Worm (Caenorhabditis elegans) whole organism, young adult: ENCODE results near the gene F37C4.8.

Experiments
- B0336.3 ChIP-seq: fragments of 200-800 bp; sonication (Bioruptor generic); IDR thresholded peaks from 2 replicates; pipeline ENCODE4 v1.3.6; 2022; ENCODE audit warnings: missing genetic modification characterization, missing compliant biosample characterization
- F10E7.11 ChIP-seq: sonication (generic microtip); optimal IDR thresholded peaks from 2 replicates; lab custom pipeline; 2017; ENCODE audit warnings: mild to moderate bottlenecking, missing genetic modification characterization, moderate library complexity, missing compliant biosample characterization
- ama-1 ChIP-seq, 3 experiments: fragments of 150-350 bp in 1 of 3; sonication (generic microtip) in 2 of 3; optimal IDR thresholded peaks; 2 replicates each; lab custom pipeline; 2014 to 2018; ENCODE audit warnings: missing biosample characterization in 2 of 3, missing genetic modification characterization in 2 of 3, missing genetic modification reagents in 2 of 3
- aptf-3 ChIP-seq: fragments of 200-800 bp; sonication (Bioruptor generic); IDR thresholded peaks from 2 replicates; pipeline ENCODE4 v1.3.6; 2022; ENCODE audit warnings: missing genetic modification characterization, missing compliant biosample characterization
- efl-1 ChIP-seq: fragments of 150-350 bp; optimal IDR thresholded peaks from 2 replicates; lab custom pipeline; 2014; ENCODE audit warnings: missing biosample characterization, missing genetic modification reagents, missing genetic modification characterization
- egl-18 ChIP-seq: fragments of 200-800 bp; sonication (Bioruptor generic); IDR thresholded peaks from 2 replicates; pipeline ENCODE4 v1.3.6; 2022; ENCODE audit warnings: missing genetic modification reagents, missing genetic modification characterization, missing compliant biosample characterization
- nfya-1 ChIP-seq: sonication (generic microtip); optimal IDR thresholded peaks from 2 replicates; lab custom pipeline; 2017; ENCODE audit warnings: antibody characterized with exemption, missing compliant biosample characterization, missing genetic modification characterization, borderline replicate concordance; ENCODE audit not compliant: insufficient read depth
- rpc-1 ChIP-seq, 2 experiments: fragments of 150-350 bp in 1 of 2; sonication (generic microtip) in 1 of 2; optimal IDR thresholded peaks; 2 replicates each; lab custom pipeline; 2014 to 2018; ENCODE audit warnings: missing biosample characterization in 1 of 2, missing genetic modification characterization in 1 of 2, missing genetic modification reagents in 1 of 2, missing genotype in 1 of 2

DNA sequence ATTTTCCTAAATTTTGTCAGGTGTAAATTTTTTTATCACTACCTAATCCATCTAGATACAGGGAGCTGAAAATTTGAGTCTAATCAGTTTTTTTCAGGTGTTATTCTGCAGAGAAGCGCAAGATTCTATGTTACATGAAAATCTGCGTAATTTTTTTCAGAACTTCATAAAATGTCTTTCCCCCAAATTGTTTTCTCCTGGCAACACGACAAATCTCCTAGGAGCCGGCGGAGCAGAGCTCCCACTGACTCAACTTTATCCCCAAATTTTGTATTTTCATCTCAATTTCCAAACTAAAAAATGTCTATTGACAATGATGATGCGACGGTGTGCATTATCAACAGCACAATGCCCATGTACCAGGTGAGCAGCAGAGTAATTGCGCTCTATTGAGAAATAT, 41.6 kb downstream of the F37C4.8 start, which contains the start of gene F28F9.2:
- no peak for TF ChIP-seq egl-18 (GFP tag; lab: Robert Waterston, UW)
- no peak for TF ChIP-seq F10E7.11 (tag; lab: Kevin White, UChicago)
- no peak for TF ChIP-seq B0336.3 (GFP tag; lab: Robert Waterston, UW)
- no peak for TF ChIP-seq efl-1
- TF ChIP-seq nfya-1 (tag; lab: Kevin White, UChicago): no peak
- no peak for TF ChIP-seq rpc-1 (optimal IDR thresholded peaks at IDR 0.05; lab: Kevin White, UChicago)
- no peak for TF ChIP-seq rpc-1 (tag; optimal IDR thresholded peaks at IDR 0.05; lab: Kevin White, UChicago)
- TF ChIP-seq aptf-3: no peak
- TF ChIP-seq ama-1 (optimal IDR thresholded peaks at IDR 0.05; lab: Kevin White, UChicago): no peak
- no peak for TF ChIP-seq ama-1 (GFP tag; optimal IDR thresholded peaks at IDR 0.05; lab: Kevin White, UChicago)
